Worm (Caenorhabditis elegans) whole organism, early embryonic: Measurements from ENCODE around the gene rpb-11.

Experiments used
- B0310.2 ChIP-seq: sonication (generic microtip); optimal IDR thresholded peaks from 2 replicates; lab custom pipeline; 2016; ENCODE audit warnings: mild to moderate bottlenecking, missing genetic modification characterization, missing compliant biosample characterization
- F13C5.2 ChIP-seq: sonication (generic microtip); optimal IDR thresholded peaks from 2 replicates; lab custom pipeline; 2017; ENCODE audit warnings: mild to moderate bottlenecking, missing genetic modification characterization, inconsistent platforms, missing compliant biosample characterization
- ama-1 ChIP-seq: fragments of 150-350 bp; optimal IDR thresholded peaks from 2 replicates; lab custom pipeline; 2014
- flt-1 ChIP-seq: fragments of 200-800 bp; sonication (Bioruptor generic); IDR thresholded peaks from 2 replicates; pipeline ENCODE4 v1.3.6; 2022; ENCODE audit warnings: missing genetic modification characterization, missing compliant biosample characterization
- hmg-4 ChIP-seq: fragments of 200-800 bp; sonication (Bioruptor generic); optimal IDR thresholded peaks from 2 replicates; lab custom pipeline; 2018; ENCODE audit warnings: mild to moderate bottlenecking, missing genetic modification characterization, missing compliant biosample characterization
- hnd-1 ChIP-seq: sonication (generic microtip); optimal IDR thresholded peaks from 2 replicates; lab custom pipeline; 2016; ENCODE audit warnings: missing genetic modification characterization, missing compliant biosample characterization
- pes-1 ChIP-seq: fragments of 200-800 bp; sonication (Bioruptor generic); IDR thresholded peaks from 2 replicates; pipeline ENCODE4 v1.3.6; 2022; ENCODE audit warnings: missing genetic modification reagents, missing genetic modification characterization, missing compliant biosample characterization
- scrt-1 ChIP-seq: fragments of 200-800 bp; sonication (Bioruptor generic); IDR thresholded peaks from 2 replicates; pipeline ENCODE4 v1.3.6; 2022; ENCODE audit warnings: missing genetic modification characterization, missing compliant biosample characterization
- tra-4 ChIP-seq: sonication (generic microtip); optimal IDR thresholded peaks from 2 replicates; lab custom pipeline; 2017; ENCODE audit warnings: missing genetic modification characterization, missing compliant biosample characterization

DNA sequence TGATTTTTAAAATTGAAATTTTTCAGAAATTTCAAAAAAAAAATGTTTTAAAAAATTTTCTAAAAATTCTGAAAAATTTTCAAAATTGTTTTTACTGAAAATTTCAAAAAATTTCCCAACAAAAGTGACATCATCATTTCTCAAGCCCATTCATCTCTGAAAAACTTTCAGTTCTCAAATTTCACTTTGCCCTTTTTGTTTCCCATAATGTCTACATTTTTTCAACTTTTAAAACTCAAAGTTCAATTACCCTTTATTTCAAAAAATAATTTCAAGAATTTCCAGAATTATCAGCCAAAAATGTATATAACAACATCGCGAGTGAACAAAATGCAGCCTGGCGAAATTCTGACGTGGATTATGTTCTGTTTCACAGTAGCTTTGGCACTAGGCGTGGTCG lies 41.1 kb downstream of the rpb-11 start, which contains the start of gene bkip-1:
- TF ChIP-seq ama-1 (lab: Kevin White, UChicago) (no peak), B0310.2 (tag; lab: Kevin White, UChicago) (no peak), F13C5.2 (no peak), pes-1 (GFP tag; lab: Robert Waterston, UW) (no peak), flt-1 (GFP tag; lab: Robert Waterston, UW) (no peak), tra-4 (tag; lab: Kevin White, UChicago) (no peak), hmg-4 (GFP tag; lab: Kevin White, UChicago) (no peak), hnd-1 (no peak), scrt-1 (GFP tag; lab: Robert Waterston, UW) (no peak)
